Fruit fly (Drosophila melanogaster) whole organism, embryonic: ENCODE data around the gene CG32651.

Experiments used
- Ada2b ChIP-seq: fragments of 200-800 bp; sonication (Bioruptor generic); IDR thresholded peaks from 2 replicates; pipeline ENCODE4 v1.3.6; 2022; ENCODE audit warnings: missing biosample characterization, missing genetic modification characterization
- Awh ChIP-seq: fragments of 200-800 bp; sonication (Bioruptor generic); IDR thresholded peaks from 2 replicates; pipeline ENCODE4, ENCODE4 v1.3.6; 2022; ENCODE audit warnings: missing biosample characterization, missing genetic modification characterization
- Blimp-1 ChIP-seq: fragments of 200-800 bp; sonication (Bioruptor generic); optimal IDR thresholded peaks from 3 replicates; lab custom pipeline; 2018; ENCODE audit warnings: missing biosample characterization, missing genetic modification characterization, mild to moderate bottlenecking, moderate library complexity, missing genetic modification reagents
- CG10209 ChIP-seq: fragments of 200-800 bp; sonication (Bioruptor generic); optimal IDR thresholded peaks from 3 replicates; lab custom pipeline; 2017; ENCODE audit warnings: missing biosample characterization, mild to moderate bottlenecking, missing genetic modification characterization, missing genetic modification reagents
- CG10274 ChIP-seq: fragments of 200-800 bp; sonication (Bioruptor generic); optimal IDR thresholded peaks from 3 replicates; lab custom pipeline; 2017; ENCODE audit warnings: missing biosample characterization, mild to moderate bottlenecking, missing genetic modification characterization
- CG10321 ChIP-seq: fragments of 200-800 bp; sonication (Bioruptor generic); IDR thresholded peaks from 2 replicates; pipeline ENCODE4 v1.3.6; 2022; ENCODE audit warnings: missing biosample characterization, missing genetic modification characterization
- CG10431 ChIP-seq: fragments of 200-800 bp; sonication (Bioruptor generic); optimal IDR thresholded peaks from 3 replicates; lab custom pipeline; 2018; ENCODE audit warnings: missing biosample characterization, mild to moderate bottlenecking, missing genetic modification characterization
- CG11504 ChIP-seq: fragments of 200-800 bp; sonication (Bioruptor generic); optimal IDR thresholded peaks from 3 replicates; lab custom pipeline; 2019; ENCODE audit warnings: missing biosample characterization, mild to moderate bottlenecking, missing genetic modification characterization, moderate library complexity
- CG12299 ChIP-seq: fragments of 200-800 bp; sonication (Bioruptor generic); optimal IDR thresholded peaks from 2 replicates; lab custom pipeline; 2018; ENCODE audit warnings: missing biosample characterization, mild to moderate bottlenecking, missing genetic modification characterization
- CG13624 ChIP-seq: fragments of 200-800 bp; sonication (Bioruptor generic); optimal IDR thresholded peaks from 2 replicates; lab custom pipeline; 2016; ENCODE audit warnings: missing biosample characterization, missing genetic modification characterization
- CG16813 ChIP-seq: fragments of 200-800 bp; sonication (Bioruptor generic); IDR thresholded peaks from 3 replicates; pipeline ENCODE4 v1.3.6; 2022; ENCODE audit warnings: missing biosample characterization, missing genetic modification characterization; ENCODE audit not compliant: partially characterized antibody
- CG1792 ChIP-seq: fragments of 200-800 bp; sonication (Bioruptor generic); optimal IDR thresholded peaks from 2 replicates; lab custom pipeline; 2016; ENCODE audit warnings: missing biosample characterization, missing genetic modification characterization
- CG1832 ChIP-seq: fragments of 200-800 bp; sonication (Bioruptor generic); optimal IDR thresholded peaks from 2 replicates; lab custom pipeline; 2017; ENCODE audit warnings: missing biosample characterization, mild to moderate bottlenecking, missing genetic modification characterization, inconsistent platforms
- CG2120 ChIP-seq: fragments of 200-800 bp; sonication (Bioruptor generic); optimal IDR thresholded peaks from 3 replicates; lab custom pipeline; 2016; ENCODE audit warnings: missing biosample characterization, missing genetic modification characterization
- CG2678 ChIP-seq: fragments of 200-800 bp; sonication (Bioruptor generic); optimal IDR thresholded peaks from 3 replicates; lab custom pipeline; 2019; ENCODE audit warnings: missing biosample characterization, mild to moderate bottlenecking, missing genetic modification characterization, moderate library complexity
- CG2712 ChIP-seq: fragments of 200-800 bp; optimal IDR thresholded peaks from 3 replicates; lab custom pipeline; 2019; ENCODE audit warnings: missing biosample characterization, mild to moderate bottlenecking, missing genetic modification characterization, moderate library complexity
- CG3163 ChIP-seq: fragments of 200-800 bp; sonication (Bioruptor generic); optimal IDR thresholded peaks from 3 replicates; lab custom pipeline; 2016; ENCODE audit warnings: missing biosample characterization, missing genetic modification characterization
- CG4617 ChIP-seq: fragments of 200-800 bp; sonication (Bioruptor generic); optimal IDR thresholded peaks from 3 replicates; lab custom pipeline; 2016; ENCODE audit warnings: missing biosample characterization, missing genetic modification characterization, borderline replicate concordance
- CG6272 ChIP-seq: fragments of 200-800 bp; sonication (Bioruptor generic); IDR thresholded peaks from 2 replicates; pipeline ENCODE4 v1.3.6; 2022; ENCODE audit warnings: missing biosample characterization, missing genetic modification characterization
- CG7357 ChIP-seq: fragments of 200-800 bp; sonication (Bioruptor generic); IDR thresholded peaks from 3 replicates; pipeline ENCODE4 v1.3.6; 2022; ENCODE audit warnings: missing biosample characterization, missing genetic modification characterization
- CG7745 ChIP-seq: fragments of 200-800 bp; sonication (Bioruptor generic); optimal IDR thresholded peaks from 2 replicates; lab custom pipeline; 2018; ENCODE audit warnings: missing biosample characterization, mild to moderate bottlenecking, missing genetic modification characterization, moderate library complexity
- CG9609 ChIP-seq: fragments of 200-800 bp; sonication (Bioruptor generic); optimal IDR thresholded peaks from 3 replicates; lab custom pipeline; 2016; ENCODE audit warnings: missing biosample characterization, missing genetic modification characterization
- Dip2 ChIP-seq: fragments of 200-800 bp; sonication (Bioruptor generic); IDR thresholded peaks from 2 replicates; pipeline ENCODE4 v1.3.6; 2022; ENCODE audit warnings: missing biosample characterization, missing genetic modification characterization
- Fer1 ChIP-seq: fragments of 200-800 bp; sonication (Bioruptor generic); optimal IDR thresholded peaks from 2 replicates; lab custom pipeline; 2017; ENCODE audit warnings: missing biosample characterization, mild to moderate bottlenecking, missing genetic modification characterization
- HmgD ChIP-seq: fragments of 200-800 bp; sonication (Bioruptor generic); optimal IDR thresholded peaks from 3 replicates; lab custom pipeline; 2016; ENCODE audit warnings: missing biosample characterization, missing genetic modification characterization
- Hr51 ChIP-seq, 2 experiments: fragments of 200-800 bp; sonication (Bioruptor generic); optimal IDR thresholded peaks; 2 replicates in 1 of 2; 3 replicates in 1 of 2; lab custom pipeline; 2016 to 2018; ENCODE audit warnings: missing biosample characterization in 2 of 2, missing genetic modification characterization in 2 of 2, mild to moderate bottlenecking in 1 of 2, moderate library complexity in 1 of 2
- Meics ChIP-seq: fragments of 200-800 bp; sonication (Bioruptor generic); optimal IDR thresholded peaks from 2 replicates; lab custom pipeline; 2017; ENCODE audit warnings: missing biosample characterization, mild to moderate bottlenecking, missing genetic modification characterization
- Nf-YC ChIP-seq: fragments of 200-800 bp; optimal IDR thresholded peaks from 3 replicates; lab custom pipeline; 2019; ENCODE audit warnings: missing biosample characterization, mild to moderate bottlenecking, missing genetic modification characterization, moderate library complexity
- PHDP ChIP-seq: fragments of 200-800 bp; sonication (Bioruptor generic); optimal IDR thresholded peaks from 3 replicates; lab custom pipeline; 2018; ENCODE audit warnings: missing biosample characterization, mild to moderate bottlenecking, missing genetic modification characterization, moderate library complexity
- Ptx1 ChIP-seq: fragments of 200-800 bp; sonication (Bioruptor generic); IDR thresholded peaks from 2 replicates; pipeline ENCODE4 v1.3.6; 2022; ENCODE audit warnings: missing biosample characterization, missing genetic modification characterization
- Taf1 ChIP-seq: fragments of 200-800 bp; sonication (Bioruptor generic); IDR thresholded peaks from 2 replicates; pipeline ENCODE4 v1.3.6; 2022; ENCODE audit warnings: missing biosample characterization, missing genetic modification characterization
- Tbp ChIP-seq: fragments of >200 bp; optimal IDR thresholded peaks from 2 replicates; lab custom pipeline; 2018; ENCODE audit warnings: missing biosample characterization, missing genetic modification characterization
- ara ChIP-seq: fragments of 200-800 bp; sonication (Bioruptor generic); IDR thresholded peaks from 2 replicates; pipeline ENCODE4 v1.3.6; 2022; ENCODE audit warnings: missing biosample characterization, missing genetic modification characterization
- bigmax ChIP-seq: fragments of 200-800 bp; sonication (Bioruptor generic); optimal IDR thresholded peaks from 2 replicates; lab custom pipeline; 2018; ENCODE audit warnings: missing biosample characterization, mild to moderate bottlenecking, missing genetic modification characterization
- chm ChIP-seq: fragments of 200-800 bp; sonication (Bioruptor generic); IDR thresholded peaks from 2 replicates; pipeline ENCODE4 v1.3.6; 2022; ENCODE audit warnings: missing biosample characterization, missing genetic modification characterization
- ems ChIP-seq: fragments of 200-800 bp; sonication (Bioruptor generic); optimal IDR thresholded peaks from 3 replicates; lab custom pipeline; 2016; ENCODE audit warnings: missing biosample characterization, missing genetic modification characterization
- ewg ChIP-seq: fragments of 200-800 bp; sonication (Bioruptor generic); optimal IDR thresholded peaks from 3 replicates; lab custom pipeline; 2017; ENCODE audit warnings: mild to moderate bottlenecking, missing biosample characterization, missing genetic modification reagents, missing genetic modification characterization
- gcm2 ChIP-seq: fragments of 200-800 bp; sonication (Bioruptor generic); optimal IDR thresholded peaks from 2 replicates; lab custom pipeline; 2016; ENCODE audit warnings: missing biosample characterization, missing genetic modification characterization
- gem ChIP-seq: fragments of 200-800 bp; sonication (Bioruptor generic); optimal IDR thresholded peaks from 2 replicates; lab custom pipeline; 2019; ENCODE audit warnings: missing biosample characterization, mild to moderate bottlenecking, missing genetic modification characterization, moderate library complexity
- gt ChIP-seq: fragments of 200-800 bp; sonication (Bioruptor generic); IDR thresholded peaks from 2 replicates; pipeline ENCODE4 v1.3.6; 2022; ENCODE audit warnings: missing biosample characterization, missing genetic modification characterization
- inv ChIP-seq: fragments of 200-800 bp; sonication (Bioruptor generic); IDR thresholded peaks from 2 replicates; pipeline ENCODE4 v1.3.6; 2022; ENCODE audit warnings: missing biosample characterization, missing genetic modification characterization; ENCODE audit not compliant: partially characterized antibody
- lmd ChIP-seq: fragments of 200-800 bp; sonication (Bioruptor generic); IDR thresholded peaks from 2 replicates; pipeline ENCODE4 v1.3.6; 2022; ENCODE audit warnings: missing biosample characterization, missing genetic modification characterization
- luna ChIP-seq: fragments of 200-800 bp; sonication (Bioruptor generic); optimal IDR thresholded peaks from 2 replicates; lab custom pipeline; 2016; ENCODE audit warnings: missing biosample characterization, missing genetic modification characterization
- maf-S ChIP-seq: fragments of 200-800 bp; sonication (Bioruptor generic); optimal IDR thresholded peaks from 2 replicates; lab custom pipeline; 2016; ENCODE audit warnings: missing biosample characterization, missing genetic modification characterization
- ro ChIP-seq: fragments of 200-800 bp; sonication (Bioruptor generic); IDR thresholded peaks from 2 replicates; pipeline ENCODE4 v1.3.6; 2022; ENCODE audit warnings: missing biosample characterization, missing genetic modification characterization
- sens ChIP-seq: fragments of 200-800 bp; sonication (Bioruptor generic); peaks from one replicate; lab custom pipeline; 2016; ENCODE audit warnings: missing biosample characterization, missing genetic modification characterization
- shn ChIP-seq: fragments of 200-800 bp; sonication (Bioruptor generic); optimal IDR thresholded peaks from 3 replicates; lab custom pipeline; 2016; ENCODE audit warnings: missing biosample characterization, missing genetic modification characterization
- sim ChIP-seq: fragments of 200-800 bp; sonication (Bioruptor generic); IDR thresholded peaks from 2 replicates; pipeline ENCODE4 v1.3.6; 2022; ENCODE audit warnings: missing biosample characterization, missing genetic modification characterization
- slp2 ChIP-seq: fragments of 200-800 bp; sonication (Bioruptor generic); optimal IDR thresholded peaks from 2 replicates; lab custom pipeline; 2016; ENCODE audit warnings: missing biosample characterization, missing genetic modification characterization
- so ChIP-seq: fragments of 200-800 bp; sonication (Bioruptor generic); IDR thresholded peaks from 3 replicates; pipeline ENCODE4 v1.3.6; 2022; ENCODE audit warnings: missing biosample characterization, missing genetic modification characterization
- ssp ChIP-seq: fragments of 200-800 bp; sonication (Bioruptor generic); IDR thresholded peaks from 2 replicates; pipeline ENCODE4 v1.3.6; 2022; ENCODE audit warnings: missing biosample characterization, missing genetic modification characterization
- tna ChIP-seq: fragments of 200-800 bp; sonication (Bioruptor generic); IDR thresholded peaks from 2 replicates; pipeline ENCODE4 v1.3.6; 2022; ENCODE audit warnings: missing biosample characterization, missing genetic modification characterization; ENCODE audit not compliant: partially characterized antibody
- tx ChIP-seq: fragments of 200-800 bp; sonication (Bioruptor generic); optimal IDR thresholded peaks from 2 replicates; lab custom pipeline; 2016; ENCODE audit warnings: missing biosample characterization, missing genetic modification characterization

Gene CG32651

dm6 chrX:12391732-12392131 lies 16.5 kb downstream of the CG32651 start (continued):
- TF ChIP-seq CG4617 (GFP tag; lab: Kevin White, UChicago) (no peak), Dip2 (GFP tag; lab: Robert Waterston, UW) (no peak), gt (no peak), CG3163 (GFP tag; lab: Kevin White, UChicago) (no peak), Nf-YC (tag; lab: Kevin White, UChicago) (no peak), CG2120 (GFP tag; lab: Kevin White, UChicago) (peak; percentile 3), CG1792 (GFP tag; lab: Kevin White, UChicago) (no peak), sim (GFP tag; lab: Robert Waterston, UW) (no peak), ewg (GFP tag; lab: Kevin White, UChicago) (no peak), Ada2b (GFP tag; lab: Robert Waterston, UW) (no peak), luna (no peak), CG10431 (GFP tag; lab: Kevin White, UChicago) (no peak), Taf1 (GFP tag; lab: Robert Waterston, UW) (no peak), gcm2 (GFP tag; lab: Kevin White, UChicago) (no peak), Hr51 (GFP tag; optimal IDR thresholded peaks at IDR 0.05; lab: Kevin White, UChicago) (peak in 1 of 2 experiments; percentile 21), Meics (no peak), maf-S (no peak), CG13624 (GFP tag; lab: Kevin White, UChicago) (no peak), CG11504 (peak; percentile 23), CG2712 (tag; lab: Kevin White, UChicago) (no peak), CG12299 (tag; lab: Kevin White, UChicago) (no peak), Awh (GFP tag; lab: Robert Waterston, UW) (no peak), inv (GFP tag; lab: Robert Waterston, UW) (no peak), ssp (GFP tag; lab: Robert Waterston, UW) (no peak), CG6272 (GFP tag; lab: Robert Waterston, UW) (no peak), CG2678 (peak; percentile 26), CG10209 (GFP tag; lab: Kevin White, UChicago) (no peak), Tbp (GFP tag; lab: Kevin White, UChicago) (no peak), CG9609 (GFP tag; lab: Kevin White, UChicago) (no peak), chm (no peak), tx (no peak), Ptx1 (0 out of 2 replicates have a peak, but pooled peaks have one; percentile 10), slp2 (GFP tag; lab: Kevin White, UChicago) (no peak), CG1832 (GFP tag; lab: Kevin White, UChicago) (no peak), ro (GFP tag; lab: Robert Waterston, UW) (no peak), tna (GFP tag; lab: Robert Waterston, UW) (no peak), CG16813 (GFP tag; lab: Robert Waterston, UW) (no peak), CG10274 (GFP tag; lab: Kevin White, UChicago) (no peak), ara (no peak), bigmax (GFP tag; lab: Kevin White, UChicago) (no peak), Blimp-1 (GFP tag; lab: Kevin White, UChicago) (no peak), ems (GFP tag; lab: Kevin White, UChicago) (no peak), lmd (GFP tag; lab: Robert Waterston, UW) (no peak), shn (GFP tag; lab: Kevin White, UChicago) (no peak), gem (tag; lab: Kevin White, UChicago) (peak; percentile 26), PHDP (tag; lab: Kevin White, UChicago) (no peak), Fer1 (GFP tag; lab: Kevin White, UChicago) (peak; percentile 4), so (GFP tag; lab: Robert Waterston, UW) (no peak), sens (peak; percentile 17), CG7357 (GFP tag; lab: Robert Waterston, UW) (no peak), HmgD (GFP tag; lab: Kevin White, UChicago) (no peak), CG10321 (GFP tag; lab: Robert Waterston, UW) (no peak), CG7745 (no peak)
